Worm (Caenorhabditis elegans) whole organism, L1 larva: ENCODE measurements around the gene lgc-5.

Experiments used
- ceh-63 ChIP-seq: fragments of 200-800 bp; sonication (Bioruptor generic); optimal IDR thresholded peaks from 2 replicates; lab custom pipeline; 2018; ENCODE audit warnings: mild to moderate bottlenecking, missing genetic modification characterization, missing compliant biosample characterization
- elt-3 ChIP-seq, 6 experiments: fragments of 150-350 bp in 1 of 6; sonication (generic microtip); optimal IDR thresholded peaks; 2 replicates each; lab custom pipeline; 2017 to 2018; ENCODE audit warnings: missing biosample characterization in 6 of 6, missing genetic modification characterization in 6 of 6, inconsistent platforms in 1 of 6
- lin-13 ChIP-seq: fragments of 150-350 bp; optimal IDR thresholded peaks from 2 replicates; lab custom pipeline; 2014; ENCODE audit warnings: missing biosample characterization, missing genetic modification reagents, missing genetic modification characterization
- lin-15B ChIP-seq: fragments of 150-350 bp; sonication (generic microtip); optimal IDR thresholded peaks from 3 replicates; lab custom pipeline; 2014; ENCODE audit warnings: missing biosample characterization, missing genetic modification characterization
- lsy-2 ChIP-seq, 2 experiments: fragments of 150-350 bp; optimal IDR thresholded peaks; 2 replicates each; lab custom pipeline; 2014; ENCODE audit warnings: missing biosample characterization in 2 of 2, missing genetic modification characterization in 2 of 2
- mab-9 ChIP-seq: fragments of 200-800 bp; sonication (Bioruptor generic); IDR thresholded peaks from 2 replicates; pipeline ENCODE4 v1.3.6; 2022; ENCODE audit warnings: missing genetic modification reagents, missing genetic modification characterization, missing compliant biosample characterization
- nhr-76 ChIP-seq: sonication (generic microtip); optimal IDR thresholded peaks from 2 replicates; lab custom pipeline; 2017; ENCODE audit warnings: missing biosample characterization, missing genetic modification characterization
- rnt-1 ChIP-seq: sonication (generic microtip); optimal IDR thresholded peaks from 2 replicates; lab custom pipeline; 2016; ENCODE audit warnings: mild to moderate bottlenecking, missing genetic modification characterization, moderate library complexity, missing compliant biosample characterization

ce11 chrIV:8376923-8377322, 34.4 kb downstream of the lgc-5 start:
- TF ChIP-seq mab-9 (GFP tag; lab: Robert Waterston, UW) (no peak), nhr-76 (tag; lab: Kevin White, UChicago) (no peak), ceh-63 (no peak), lin-15B (no peak), elt-3 (tag; optimal IDR thresholded peaks at IDR 0.05; lab: Kevin White, UChicago) (no peak), lsy-2 (tag; optimal IDR thresholded peaks at IDR 0.05; lab: Kevin White, UChicago) (peak in 1 of 2 experiments; percentile 32), lin-13 (GFP tag; lab: Kevin White, UChicago) (no peak), rnt-1 (peak; percentile 12)
